Fruit fly (Drosophila melanogaster): Measurements from ENCODE around the gene CG14137.

DNA sequence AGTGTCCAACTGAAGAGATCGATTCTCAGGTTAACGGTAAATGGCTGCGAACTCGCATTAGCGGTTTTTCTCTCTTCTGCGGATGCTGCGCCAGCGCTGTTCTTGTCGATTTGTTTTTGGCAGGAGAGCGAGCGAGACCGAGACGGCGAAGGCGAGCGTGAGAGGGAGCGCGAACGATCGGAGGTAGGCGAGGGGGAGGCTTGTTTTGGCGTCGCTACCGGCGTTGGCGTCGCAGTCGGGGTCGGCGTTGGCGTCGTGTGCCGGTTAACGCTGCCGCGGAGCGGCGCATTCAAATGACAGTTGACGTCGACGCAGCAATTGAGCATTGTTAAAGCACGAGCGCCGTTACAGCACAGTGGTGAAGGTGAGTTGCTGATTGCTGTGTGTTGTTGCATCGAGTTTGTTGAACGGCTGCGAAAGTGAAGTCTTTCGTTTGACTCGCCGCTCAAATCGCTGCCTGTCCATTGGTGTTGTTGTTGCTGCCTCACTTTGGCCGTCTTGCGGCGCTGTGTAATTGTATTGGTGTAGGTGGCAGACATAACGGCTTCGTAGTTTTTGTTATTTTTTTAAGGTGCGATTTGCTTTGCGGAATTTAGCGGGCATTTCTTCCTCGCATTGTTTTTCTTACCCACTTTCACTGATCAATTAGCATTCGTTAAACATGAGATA, 12.9 kb downstream of the CG14137 start:
- TF ChIP-seq ham (GFP tag; IDR thresholded peaks at IDR 0.05) (no peak), run (tag; optimal IDR thresholded peaks at IDR 0.05) (no peak), Hr51 (GFP tag; optimal IDR thresholded peaks at IDR 0.05) (no peak), B-H1 (GFP tag; IDR thresholded peaks at IDR 0.05) (no peak; the same call in 2 of the 3 replicates), peb (GFP tag; IDR thresholded peaks at IDR 0.05) (peak; percentile 46; the same call in 1 of the 2 replicates), CG10565 (GFP tag; optimal IDR thresholded peaks at IDR 0.05) (no peak), danr (GFP tag; IDR thresholded peaks at IDR 0.05) (no peak), CG6791 (GFP tag; IDR thresholded peaks at IDR 0.05; ENCODE audit: partially characterized antibody) (peak; percentile 63; the same call in 1 of the 3 replicates), CG7987 (GFP tag; optimal IDR thresholded peaks at IDR 0.05) (no peak), hb (GFP tag; IDR thresholded peaks at IDR 0.05; ENCODE audit: partially characterized antibody) (no peak), Ssrp (tag; optimal IDR thresholded peaks at IDR 0.05) (no peak), org-1 (GFP tag; optimal IDR thresholded peaks at IDR 0.05) (no peak), chn (GFP tag; optimal IDR thresholded peaks at IDR 0.05) (peak; percentile 14), CG6689 (GFP tag; IDR thresholded peaks at IDR 0.05) (no peak)

Data from whole organism, embryonic.